Worm (Caenorhabditis elegans) whole organism, L2 larva: ENCODE results near the gene R10E12.2.

Experiments used
- F13H6.1 ChIP-seq: sonication (generic microtip); optimal IDR thresholded peaks from 2 replicates; lab custom pipeline; 2016; ENCODE audit warnings: missing genetic modification characterization, missing compliant biosample characterization
- ZK546.5 ChIP-seq: sonication (generic microtip); optimal IDR thresholded peaks from 2 replicates; lab custom pipeline; 2017; ENCODE audit warnings: missing biosample characterization, missing genetic modification characterization
- alr-1 ChIP-seq: fragments of 150-350 bp; optimal IDR thresholded peaks from 2 replicates; lab custom pipeline; 2014; ENCODE audit warnings: missing biosample characterization, missing genetic modification characterization
- blmp-1 ChIP-seq: sonication (generic microtip); optimal IDR thresholded peaks from 2 replicates; lab custom pipeline; 2017; ENCODE audit warnings: missing genetic modification characterization, mild to moderate bottlenecking, missing compliant biosample characterization, antibody characterized with exemption, moderate library complexity; ENCODE audit not compliant: insufficient read depth
- ceh-16 ChIP-seq: fragments of 150-350 bp; optimal IDR thresholded peaks from 2 replicates; lab custom pipeline; 2014; ENCODE audit warnings: missing biosample characterization, missing genetic modification characterization
- crh-2 ChIP-seq: sonication (generic microtip); optimal IDR thresholded peaks from 2 replicates; lab custom pipeline; 2017; ENCODE audit warnings: missing biosample characterization, missing genetic modification characterization
- dmd-4 ChIP-seq: sonication (generic microtip); optimal IDR thresholded peaks from 2 replicates; lab custom pipeline; 2017; ENCODE audit warnings: missing biosample characterization, missing genetic modification characterization
- egl-27 ChIP-seq: sonication (generic microtip); optimal IDR thresholded peaks from 3 replicates; lab custom pipeline; 2017; ENCODE audit warnings: missing biosample characterization, missing genetic modification reagents, missing genetic modification characterization
- fos-1 ChIP-seq: fragments of 150-350 bp; optimal IDR thresholded peaks from 2 replicates; lab custom pipeline; 2014; ENCODE audit warnings: missing biosample characterization, missing genetic modification characterization
- lin-11 ChIP-seq: fragments of 150-350 bp; sonication (generic microtip); optimal IDR thresholded peaks from 2 replicates; lab custom pipeline; 2014; ENCODE audit warnings: missing biosample characterization, missing genetic modification characterization, inconsistent platforms, mixed read lengths
- lin-13 ChIP-seq: fragments of 150-350 bp; optimal IDR thresholded peaks from 2 replicates; lab custom pipeline; 2014; ENCODE audit warnings: missing biosample characterization, missing genetic modification reagents, missing genetic modification characterization
- lin-39 ChIP-seq: fragments of 150-350 bp; optimal IDR thresholded peaks from 2 replicates; lab custom pipeline; 2014; ENCODE audit warnings: missing biosample characterization, missing genetic modification reagents, missing genetic modification characterization
- lsy-2 ChIP-seq, 2 experiments: fragments of 150-350 bp in 1 of 2; sonication (generic microtip) in 1 of 2; optimal IDR thresholded peaks; 2 replicates each; lab custom pipeline; 2014 to 2017; ENCODE audit warnings: missing biosample characterization in 2 of 2, missing genetic modification characterization in 2 of 2
- mab-5 ChIP-seq: fragments of 150-350 bp; optimal IDR thresholded peaks from 2 replicates; lab custom pipeline; 2014; ENCODE audit warnings: missing biosample characterization, missing genetic modification characterization
- mbf-1 ChIP-seq: sonication (generic microtip); optimal IDR thresholded peaks from 2 replicates; lab custom pipeline; 2017; ENCODE audit warnings: missing biosample characterization, missing genetic modification characterization
- nhr-11 ChIP-seq: fragments of 150-350 bp; optimal IDR thresholded peaks from 2 replicates; lab custom pipeline; 2014; ENCODE audit warnings: missing biosample characterization, missing genetic modification characterization
- nhr-12 ChIP-seq: fragments of 150-350 bp; optimal IDR thresholded peaks from 2 replicates; lab custom pipeline; 2014; ENCODE audit warnings: missing biosample characterization, missing genetic modification characterization
- nhr-129 ChIP-seq: fragments of 150-350 bp; optimal IDR thresholded peaks from 2 replicates; lab custom pipeline; 2014; ENCODE audit warnings: missing biosample characterization, missing genetic modification characterization
- nhr-21 ChIP-seq: fragments of 150-350 bp; optimal IDR thresholded peaks from 2 replicates; lab custom pipeline; 2014; ENCODE audit warnings: missing biosample characterization, missing genetic modification characterization
- nhr-23 ChIP-seq: fragments of 150-350 bp; optimal IDR thresholded peaks from 2 replicates; lab custom pipeline; 2014; ENCODE audit warnings: missing biosample characterization, missing genetic modification reagents, missing genetic modification characterization
- nhr-237 ChIP-seq: fragments of 150-350 bp; optimal IDR thresholded peaks from 2 replicates; lab custom pipeline; 2014; ENCODE audit warnings: missing biosample characterization, missing genetic modification characterization
- nhr-25 ChIP-seq: fragments of 150-350 bp; sonication (generic microtip); optimal IDR thresholded peaks from 3 replicates; lab custom pipeline; 2014; ENCODE audit warnings: missing biosample characterization, missing genetic modification characterization
- nhr-6 ChIP-seq: fragments of 150-350 bp; optimal IDR thresholded peaks from 2 replicates; lab custom pipeline; 2014; ENCODE audit warnings: missing biosample characterization, missing genetic modification characterization
- nhr-77 ChIP-seq: fragments of 150-350 bp; optimal IDR thresholded peaks from 2 replicates; lab custom pipeline; 2014; ENCODE audit warnings: missing biosample characterization, missing genetic modification characterization
- peb-1 ChIP-seq: fragments of 150-350 bp; optimal IDR thresholded peaks from 2 replicates; lab custom pipeline; 2014; ENCODE audit warnings: missing biosample characterization, missing genetic modification characterization
- skn-1 ChIP-seq: sonication (generic microtip); optimal IDR thresholded peaks from 2 replicates; lab custom pipeline; 2017; ENCODE audit warnings: missing biosample characterization, missing genetic modification characterization
- sma-3 ChIP-seq: sonication (generic microtip); optimal IDR thresholded peaks from 2 replicates; lab custom pipeline; 2016; ENCODE audit warnings: missing genetic modification reagents, missing genetic modification characterization, missing compliant biosample characterization
- sma-9 ChIP-seq, 2 experiments: fragments of 150-350 bp in 1 of 2; sonication (generic microtip) in 1 of 2; optimal IDR thresholded peaks; 2 replicates each; lab custom pipeline; 2014 to 2016; ENCODE audit warnings: missing genetic modification characterization in 2 of 2, mild to moderate bottlenecking in 1 of 2, missing biosample characterization in 1 of 2, missing compliant biosample characterization in 1 of 2, missing genetic modification reagents in 1 of 2, moderate library complexity in 1 of 2
- unc-55 ChIP-seq: fragments of 150-350 bp; sonication (generic microtip); optimal IDR thresholded peaks from 3 replicates; lab custom pipeline; 2014; ENCODE audit warnings: missing biosample characterization, missing genetic modification reagents, missing genetic modification characterization
- zag-1 ChIP-seq: fragments of 150-350 bp; optimal IDR thresholded peaks from 2 replicates; lab custom pipeline; 2014; ENCODE audit warnings: missing biosample characterization, missing genetic modification characterization
- ztf-1 ChIP-seq: fragments of 200-800 bp; sonication (Bioruptor generic); conservative IDR thresholded peaks from 2 replicates; pipeline ENCODE4 v1.3.6; 2022; ENCODE audit warnings: missing genetic modification characterization, missing compliant biosample characterization
- ztf-11 ChIP-seq: sonication (generic microtip); optimal IDR thresholded peaks from 2 replicates; lab custom pipeline; 2017; ENCODE audit warnings: missing biosample characterization, missing genetic modification characterization
- ztf-4 ChIP-seq: fragments of 150-350 bp; optimal IDR thresholded peaks from 2 replicates; lab custom pipeline; 2014; ENCODE audit warnings: missing biosample characterization, missing genetic modification characterization

R10E12.2 gene

ce11 chrIII:9929525-9929924 is 44.1 kb downstream of the R10E12.2 start:
- TF ChIP-seq zag-1 (tag; lab: Kevin White, UChicago): no peak
- TF ChIP-seq nhr-6 (tag; lab: Kevin White, UChicago): no peak
- TF ChIP-seq nhr-21 (tag; lab: Kevin White, UChicago): no peak

ce11 chrIII:9928777-9929176 is 44.9 kb downstream of the R10E12.2 start, which contains the start of gene ttr-1:
Gene ttr-1 (plus strand): TSS chrIII:9929077.
- no peak for TF ChIP-seq nhr-11
- no peak for TF ChIP-seq F13H6.1 (tag; lab: Kevin White, UChicago)
- TF ChIP-seq skn-1 (tag; lab: Kevin White, UChicago): no peak
- TF ChIP-seq nhr-23 (tag; lab: Kevin White, UChicago): no peak
- TF ChIP-seq ZK546.5: no peak
- no peak for TF ChIP-seq nhr-237 (tag; lab: Kevin White, UChicago)
- TF ChIP-seq mbf-1: no peak
- no peak for TF ChIP-seq sma-9 (GFP tag; optimal IDR thresholded peaks at IDR 0.05; lab: Kevin White, UChicago)
- TF ChIP-seq sma-9 (tag; optimal IDR thresholded peaks at IDR 0.05; lab: Kevin White, UChicago): no peak
- no peak for TF ChIP-seq mab-5 (tag; lab: Kevin White, UChicago)
- no peak for TF ChIP-seq ztf-11 (tag; lab: Kevin White, UChicago)
- no peak for TF ChIP-seq dmd-4 (tag; lab: Kevin White, UChicago)
- no peak for TF ChIP-seq lin-11 (tag; lab: Kevin White, UChicago)
- no peak for TF ChIP-seq nhr-129 (tag; lab: Kevin White, UChicago)
- no peak for TF ChIP-seq nhr-25 (tag; lab: Kevin White, UChicago)
- no peak for TF ChIP-seq nhr-77 (tag; lab: Kevin White, UChicago)
- no peak for TF ChIP-seq ztf-4
- TF ChIP-seq egl-27 (tag; lab: Kevin White, UChicago): no peak
- TF ChIP-seq, all 48 proteins: peak for 0

ce11 chrIII:9927378-9927777 is 46.3 kb downstream of the R10E12.2 start, which contains the start of gene ttr-2:
Gene ttr-2 (plus strand): TSS chrIII:9927769.
- TF ChIP-seq crh-2: peak; percentile 27
- no peak for TF ChIP-seq zag-1 (tag; lab: Kevin White, UChicago)
- TF ChIP-seq mbf-1: no peak
- TF ChIP-seq ztf-4: no peak
- TF ChIP-seq lsy-2 (tag; optimal IDR thresholded peaks at IDR 0.05; lab: Kevin White, UChicago): no peak
- no peak for TF ChIP-seq blmp-1 (tag; lab: Kevin White, UChicago)
- TF ChIP-seq mab-5 (tag; lab: Kevin White, UChicago): no peak
- no peak for TF ChIP-seq alr-1 (tag; lab: Kevin White, UChicago)
- peak; percentile 54 for TF ChIP-seq fos-1 (tag; lab: Kevin White, UChicago)
- TF ChIP-seq nhr-21 (tag; lab: Kevin White, UChicago): no peak
- no peak for TF ChIP-seq nhr-12 (tag; lab: Kevin White, UChicago)
- no peak for TF ChIP-seq lin-39 (tag; lab: Kevin White, UChicago)
- no peak for TF ChIP-seq nhr-11
- no peak for TF ChIP-seq lin-13 (GFP tag; lab: Kevin White, UChicago)
- no peak for TF ChIP-seq ceh-16 (tag; lab: Kevin White, UChicago)
- TF ChIP-seq nhr-25 (tag; lab: Kevin White, UChicago): peak; percentile 67
- TF ChIP-seq ztf-1 (GFP tag; lab: Robert Waterston, UW): no peak
- TF ChIP-seq ZK546.5: no peak

- TF ChIP-seq dmd-4 (tag; lab: Kevin White, UChicago) (no peak), unc-55 (GFP tag; lab: Kevin White, UChicago) (no peak), sma-3 (peak; percentile 1)
- TF ChIP-seq, all 48 proteins: peak for 1
Observed at ce11 chrIII:9926650-9927049, 47.0 kb downstream of the R10E12.2 start, which contains the start of gene ttr-3. Gene ttr-3 (minus strand): TSS chrIII:9926750.

- no peak for TF ChIP-seq ceh-16 (tag; lab: Kevin White, UChicago)
- TF ChIP-seq fos-1 (tag; lab: Kevin White, UChicago): no peak
- TF ChIP-seq peb-1 (tag; lab: Kevin White, UChicago): no peak
- TF ChIP-seq nhr-12 (tag; lab: Kevin White, UChicago): no peak
- TF ChIP-seq F13H6.1 (tag; lab: Kevin White, UChicago): no peak
- TF ChIP-seq ZK546.5: no peak
- TF ChIP-seq lin-11 (tag; lab: Kevin White, UChicago): no peak
- TF ChIP-seq, all 48 proteins: peak for 0
Observed at ce11 chrIII:9922874-9923273, 50.8 kb downstream of the R10E12.2 start, which contains the start of gene cbp-2. Gene cbp-2 (plus strand): TSS chrIII:9923174.
